Worm (Caenorhabditis elegans): ENCODE measurements around the gene fbxa-112.

- TF ChIP-seq pha-4 (tag; optimal IDR thresholded peaks at IDR 0.05) (no peak), nhr-25 (tag; optimal IDR thresholded peaks at IDR 0.05) (no peak), nhr-237 (tag; optimal IDR thresholded peaks at IDR 0.05) (no peak), fkh-10 (GFP tag; optimal IDR thresholded peaks at IDR 0.05) (no peak), nhr-11 (tag; optimal IDR thresholded peaks at IDR 0.05) (no peak), ceh-82 (tag; optimal IDR thresholded peaks at IDR 0.05) (no peak), ceh-28 (tag; optimal IDR thresholded peaks at IDR 0.05) (no peak)
Measured at ce11 chrV:16950036-16950435, 2.1 kb upstream of the fbxa-112 start.
